Worm (Caenorhabditis elegans): Measurements from ENCODE around the gene ZK593.3.

The ZK593.3 gene

DNA sequence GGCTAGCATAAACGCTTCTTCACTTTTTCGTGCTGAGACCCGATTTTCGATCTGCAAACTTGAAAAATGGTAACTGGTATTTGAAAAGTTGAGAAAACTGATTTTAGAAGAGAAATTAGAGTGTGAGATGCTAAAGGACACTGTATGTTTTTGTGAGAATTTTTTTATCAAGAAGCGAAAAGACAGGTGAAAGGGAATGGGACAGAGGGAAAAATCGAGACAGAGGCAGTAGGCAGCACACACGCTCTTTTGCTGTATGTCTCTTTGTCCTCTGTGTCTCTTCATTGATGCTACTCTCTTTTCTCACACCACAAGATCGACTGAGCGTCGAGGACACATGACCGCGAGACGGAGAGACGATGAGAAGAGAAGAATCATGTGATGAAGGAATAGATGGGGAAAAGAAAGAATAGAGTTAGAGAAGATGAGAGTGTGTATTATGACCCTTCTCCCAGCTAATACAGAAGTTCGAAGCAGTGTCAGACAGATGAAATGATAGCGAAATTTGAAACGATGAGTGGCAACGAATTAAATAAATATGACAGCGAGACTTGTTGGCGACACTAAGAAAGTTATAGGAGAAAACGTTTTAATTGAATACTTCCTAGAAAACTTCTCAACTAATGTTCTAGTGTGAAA lies 20.5 kb downstream of the ZK593.3 start, which contains the start of gene lgg-2 (continued):
- TF ChIP-seq lin-26 (GFP tag; IDR thresholded peaks at IDR 0.05), result peak; percentile 52; the same call in 1 of the 2 replicates
- no peak for TF ChIP-seq F55B11.4 (tag; optimal IDR thresholded peaks at IDR 0.05; ENCODE audit: borderline replicate concordance, insufficient read depth)
- peak; percentile 40 for TF ChIP-seq ztf-3 (GFP tag; optimal IDR thresholded peaks at IDR 0.05)
- peak; percentile 86 for TF ChIP-seq attf-5 (GFP tag; optimal IDR thresholded peaks at IDR 0.05)
- peak; percentile 5 for TF ChIP-seq rpc-1 (optimal IDR thresholded peaks at IDR 0.05)
- TF ChIP-seq rpc-1 (tag; optimal IDR thresholded peaks at IDR 0.05), result no peak
- TF ChIP-seq hrde-1 (tag; optimal IDR thresholded peaks at IDR 0.05; ENCODE audit: borderline replicate concordance), result no peak
- no peak for TF ChIP-seq nfya-1 (tag; optimal IDR thresholded peaks at IDR 0.05; ENCODE audit: borderline replicate concordance, insufficient read depth)
- peak; percentile 69 to 87 for TF ChIP-seq let-607 (tag; optimal IDR thresholded peaks at IDR 0.05)
- peak; percentile 87 for TF ChIP-seq atf-7 (tag; optimal IDR thresholded peaks at IDR 0.05)
- no peak for TF ChIP-seq lag-1 (GFP tag; IDR thresholded peaks at IDR 0.05)
- TF ChIP-seq Y79H2A.3 (GFP tag; conservative IDR thresholded peaks at IDR 0.05), result no peak
- no peak for TF ChIP-seq F57A8.1 (GFP tag; optimal IDR thresholded peaks at IDR 0.05)
- peak; percentile 68 for TF ChIP-seq unc-62 (GFP tag; optimal IDR thresholded peaks at IDR 0.05)
- TF ChIP-seq sea-2 (GFP tag; IDR thresholded peaks at IDR 0.05), result no peak
- peak; percentile 85 for TF ChIP-seq hmg-1.2 (GFP tag; IDR thresholded peaks at IDR 0.05)
- peak; percentile 61 for TF ChIP-seq nhr-90 (tag; optimal IDR thresholded peaks at IDR 0.05)
- no peak for TF ChIP-seq ama-1 (optimal IDR thresholded peaks at IDR 0.05)
- no peak for TF ChIP-seq ama-1 (GFP tag; optimal IDR thresholded peaks at IDR 0.05)
- TF ChIP-seq Y95B8A.8 (GFP tag; IDR thresholded peaks at IDR 0.05), result peak; percentile 76
- TF ChIP-seq cebp-2 (GFP tag; IDR thresholded peaks at IDR 0.05), result no peak
- no peak for TF ChIP-seq snpc-1.1 (tag; optimal IDR thresholded peaks at IDR 0.05; ENCODE audit: insufficient read depth)
- no peak for TF ChIP-seq dpff-1 (tag; optimal IDR thresholded peaks at IDR 0.05)
- TF ChIP-seq rec-8 (tag; optimal IDR thresholded peaks at IDR 0.05), result no peak
- TF ChIP-seq sdz-38 (tag; optimal IDR thresholded peaks at IDR 0.05), result no peak
- TF ChIP-seq dpl-1 (GFP tag; optimal IDR thresholded peaks at IDR 0.05), result no peak
- TF ChIP-seq dox-1 (GFP tag; IDR thresholded peaks at IDR 0.05), result peak; percentile 76
- TF ChIP-seq zfh-2 (GFP tag; conservative IDR thresholded peaks at IDR 0.05), result peak; percentile 75
- no peak for TF ChIP-seq snpc-4 (GFP tag; optimal IDR thresholded peaks at IDR 0.05)
- TF ChIP-seq snpc-4 (tag; optimal IDR thresholded peaks at IDR 0.05), result peak in 3 of 4 experiments; percentile 25 to 71 (median 67)
- no peak for TF ChIP-seq hlh-26 (GFP tag; conservative IDR thresholded peaks at IDR 0.05)
- no peak for TF ChIP-seq efl-1 (GFP tag; optimal IDR thresholded peaks at IDR 0.05)
- TF ChIP-seq F33H1.4 (GFP tag; IDR thresholded peaks at IDR 0.05), result peak; percentile 32

DNA sequence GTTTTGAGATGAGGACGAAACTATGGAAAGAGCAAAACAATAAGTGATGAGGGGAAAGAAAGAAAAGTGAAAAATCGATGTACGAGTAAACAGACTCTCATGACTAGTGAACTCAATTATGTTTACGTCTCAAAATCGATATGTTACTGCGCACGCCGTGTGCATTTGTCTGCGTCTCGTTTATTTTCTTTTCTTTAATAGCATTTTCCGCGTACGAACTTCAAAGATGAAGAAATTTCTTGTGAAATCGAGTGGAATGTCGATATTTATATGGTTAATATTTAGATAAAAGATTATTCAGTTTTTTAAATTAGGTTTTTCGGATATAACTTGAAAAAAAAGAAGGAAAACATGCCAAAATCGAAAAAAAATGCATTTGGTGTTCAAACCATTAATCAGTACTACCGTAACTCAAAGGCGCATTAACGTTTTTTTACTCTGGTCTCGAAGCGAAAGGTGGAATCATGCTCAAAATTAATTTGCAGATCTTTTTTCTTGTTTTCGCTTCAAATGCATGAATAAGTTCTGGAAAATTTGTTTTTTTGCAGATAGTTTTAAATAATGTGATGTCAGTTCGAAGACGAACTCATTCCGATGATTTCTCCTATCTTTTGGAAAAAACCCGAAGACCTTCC lies 21.5 kb downstream of the ZK593.3 start, which contains the start of gene fic-1:
Gene fic-1, plus strand, starts transcription at position 549 of the 635 bp plus-strand sequence.
- TF ChIP-seq C06A6.2 (GFP tag; conservative IDR thresholded peaks at IDR 0.05), result no peak
- TF ChIP-seq hmg-1.2 (GFP tag; IDR thresholded peaks at IDR 0.05), result peak; percentile 50; the same call in 1 of the 2 replicates
- no peak for TF ChIP-seq lin-54 (GFP tag; optimal IDR thresholded peaks at IDR 0.05)
- no peak for TF ChIP-seq hlh-26 (GFP tag; conservative IDR thresholded peaks at IDR 0.05)
- no peak for TF ChIP-seq ceh-58 (GFP tag; IDR thresholded peaks at IDR 0.05)
- TF ChIP-seq gei-17 (GFP tag; optimal IDR thresholded peaks at IDR 0.05), result no peak
- TF ChIP-seq T26A5.8 (tag; optimal IDR thresholded peaks at IDR 0.05), result no peak
- peak; percentile 87 for TF ChIP-seq F33H1.4 (GFP tag; IDR thresholded peaks at IDR 0.05)
- TF ChIP-seq ceh-27 (GFP tag; optimal IDR thresholded peaks at IDR 0.05), result peak; percentile 31
- no peak for TF ChIP-seq lsy-27 (tag; optimal IDR thresholded peaks at IDR 0.05; ENCODE audit: borderline replicate concordance, insufficient read depth)
- no peak for TF ChIP-seq F22D6.2 (tag; optimal IDR thresholded peaks at IDR 0.05)
- TF ChIP-seq xnd-1 (tag; optimal IDR thresholded peaks at IDR 0.05), result peak; percentile 81
- no peak for TF ChIP-seq Y67H2A.10 (GFP tag; conservative IDR thresholded peaks at IDR 0.05)
- peak; percentile 61 for TF ChIP-seq madf-8 (GFP tag; conservative IDR thresholded peaks at IDR 0.05)
- no peak; the same call in 1 of the 2 replicates for TF ChIP-seq pbrm-1 (GFP tag; IDR thresholded peaks at IDR 0.05)
- TF ChIP-seq F10E7.11 (tag; optimal IDR thresholded peaks at IDR 0.05), result no peak
- TF ChIP-seq nfyb-1 (GFP tag; IDR thresholded peaks at IDR 0.05), result 0 out of 2 replicates have a peak, but pooled peaks have one; percentile 41
